Worm (Caenorhabditis elegans) whole organism, early embryonic: ENCODE measurements around the gene str-182.

Experiments used
- B0310.2 ChIP-seq: sonication (generic microtip); optimal IDR thresholded peaks from 2 replicates; lab custom pipeline; 2016; ENCODE audit warnings: mild to moderate bottlenecking, missing genetic modification characterization, missing compliant biosample characterization
- F13C5.2 ChIP-seq: sonication (generic microtip); optimal IDR thresholded peaks from 2 replicates; lab custom pipeline; 2017; ENCODE audit warnings: mild to moderate bottlenecking, missing genetic modification characterization, inconsistent platforms, missing compliant biosample characterization
- aly-1 ChIP-seq: sonication (generic microtip); optimal IDR thresholded peaks from 2 replicates; lab custom pipeline; 2016; ENCODE audit warnings: missing genetic modification characterization, missing compliant biosample characterization
- ama-1 ChIP-seq: fragments of 150-350 bp; optimal IDR thresholded peaks from 2 replicates; lab custom pipeline; 2014
- ceh-13 ChIP-seq: fragments of 200-800 bp; sonication (Bioruptor generic); optimal IDR thresholded peaks from 2 replicates; lab custom pipeline; 2018; ENCODE audit warnings: mild to moderate bottlenecking, missing genetic modification characterization, missing compliant biosample characterization
- ceh-36 ChIP-seq: sonication (generic microtip); optimal IDR thresholded peaks from 2 replicates; lab custom pipeline; 2016; ENCODE audit warnings: missing genetic modification characterization, inconsistent platforms, missing compliant biosample characterization
- ets-7 ChIP-seq: sonication (generic microtip); optimal IDR thresholded peaks from 2 replicates; lab custom pipeline; 2016; ENCODE audit warnings: missing genotype, missing genetic modification characterization, missing compliant biosample characterization
- flt-1 ChIP-seq: fragments of 200-800 bp; sonication (Bioruptor generic); IDR thresholded peaks from 2 replicates; pipeline ENCODE4 v1.3.6; 2022; ENCODE audit warnings: missing genetic modification characterization, missing compliant biosample characterization
- hmbx-1 ChIP-seq: sonication (generic microtip); optimal IDR thresholded peaks from 2 replicates; lab custom pipeline; 2016; ENCODE audit warnings: mild to moderate bottlenecking, missing genetic modification characterization, missing compliant biosample characterization
- hmg-4 ChIP-seq: fragments of 200-800 bp; sonication (Bioruptor generic); optimal IDR thresholded peaks from 2 replicates; lab custom pipeline; 2018; ENCODE audit warnings: mild to moderate bottlenecking, missing genetic modification characterization, missing compliant biosample characterization
- hnd-1 ChIP-seq: sonication (generic microtip); optimal IDR thresholded peaks from 2 replicates; lab custom pipeline; 2016; ENCODE audit warnings: missing genetic modification characterization, missing compliant biosample characterization
- pes-1 ChIP-seq: fragments of 200-800 bp; sonication (Bioruptor generic); IDR thresholded peaks from 2 replicates; pipeline ENCODE4 v1.3.6; 2022; ENCODE audit warnings: missing genetic modification reagents, missing genetic modification characterization, missing compliant biosample characterization
- scrt-1 ChIP-seq: fragments of 200-800 bp; sonication (Bioruptor generic); IDR thresholded peaks from 2 replicates; pipeline ENCODE4 v1.3.6; 2022; ENCODE audit warnings: missing genetic modification characterization, missing compliant biosample characterization
- sea-1 ChIP-seq: fragments of 200-800 bp; sonication (Bioruptor generic); conservative IDR thresholded peaks from 2 replicates; pipeline ENCODE4 v1.3.6; 2022; ENCODE audit warnings: missing genetic modification characterization, missing compliant biosample characterization
- tbx-11 ChIP-seq: fragments of 200-800 bp; sonication (Bioruptor generic); IDR thresholded peaks from 2 replicates; pipeline ENCODE4 v1.3.6; 2022; ENCODE audit warnings: missing genetic modification characterization, missing compliant biosample characterization
- tbx-37 ChIP-seq: fragments of 200-800 bp; sonication (Bioruptor generic); conservative IDR thresholded peaks from 2 replicates; pipeline ENCODE4 v1.3.6; 2022; ENCODE audit warnings: missing genetic modification reagents, missing genetic modification characterization, missing compliant biosample characterization
- tra-4 ChIP-seq: sonication (generic microtip); optimal IDR thresholded peaks from 2 replicates; lab custom pipeline; 2017; ENCODE audit warnings: missing genetic modification characterization, missing compliant biosample characterization

str-182 gene

DNA sequence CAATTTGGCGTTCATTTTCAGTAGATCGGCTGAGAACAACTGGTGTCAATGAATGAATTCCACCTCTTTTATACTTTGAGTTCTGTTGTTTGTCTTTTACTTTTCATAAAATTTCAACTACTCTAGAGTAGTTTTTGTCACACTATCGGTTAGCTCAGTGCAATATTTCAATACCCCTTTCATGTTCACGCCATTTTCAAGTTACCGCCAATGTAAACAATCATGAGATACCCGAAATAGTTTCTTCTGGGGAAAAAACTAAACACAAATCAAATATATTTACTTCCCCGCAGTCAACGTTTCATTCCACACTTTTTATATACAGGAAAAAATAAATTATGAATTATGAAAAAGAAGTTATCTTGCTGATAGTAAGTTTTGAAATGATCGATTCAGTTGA, 4.9 kb downstream of the str-182 start, which contains the start of gene fipr-4:
fipr-4 (minus strand) TSS at position 101 of the 400 bp plus-strand sequence.
- TF ChIP-seq flt-1 (GFP tag; lab: Robert Waterston, UW): no peak
- no peak for TF ChIP-seq F13C5.2 (tag; lab: Kevin White, UChicago)
- TF ChIP-seq ets-7 (tag; lab: Kevin White, UChicago): no peak
- no peak for TF ChIP-seq pes-1 (GFP tag; lab: Robert Waterston, UW)
- TF ChIP-seq tra-4 (tag; lab: Kevin White, UChicago): no peak
- no peak for TF ChIP-seq hmg-4 (GFP tag; lab: Kevin White, UChicago)
- TF ChIP-seq ceh-13: no peak
- TF ChIP-seq scrt-1 (GFP tag; lab: Robert Waterston, UW): no peak
- TF ChIP-seq B0310.2: no peak
- no peak for TF ChIP-seq ama-1 (lab: Kevin White, UChicago)
- TF ChIP-seq ceh-36 (tag; lab: Kevin White, UChicago): no peak
- TF ChIP-seq sea-1 (GFP tag; lab: Robert Waterston, UW): no peak
- TF ChIP-seq tbx-37: no peak
- no peak for TF ChIP-seq tbx-11 (GFP tag; lab: Robert Waterston, UW)
- no peak for TF ChIP-seq hmbx-1
- no peak for TF ChIP-seq aly-1 (tag; lab: Kevin White, UChicago)
- no peak for TF ChIP-seq hnd-1

DNA sequence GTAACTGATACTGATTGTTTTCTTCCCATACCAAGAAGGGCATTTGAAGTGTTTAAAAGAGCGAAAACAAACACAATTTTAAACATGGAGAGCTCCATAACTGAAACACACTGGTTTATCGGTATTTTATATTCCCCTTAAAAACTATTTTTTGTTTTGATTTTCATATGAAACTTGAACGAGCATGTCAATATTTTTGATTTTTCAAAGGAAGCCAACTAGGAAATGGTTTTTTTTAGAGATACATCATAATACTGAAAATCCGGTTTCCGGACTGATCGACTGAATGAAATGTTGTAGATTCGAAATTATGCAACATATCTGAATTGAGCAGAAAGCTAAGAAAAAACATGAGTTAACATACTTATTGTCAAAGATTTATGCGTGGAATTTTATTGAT, 5.9 kb downstream of the str-182 start, which contains the start of gene ttr-19:
ttr-19 (minus strand) TSS at position 101 of the 400 bp plus-strand sequence.
- TF ChIP-seq tbx-11 (GFP tag; lab: Robert Waterston, UW): no peak
- no peak for TF ChIP-seq B0310.2
- TF ChIP-seq tra-4 (tag; lab: Kevin White, UChicago): no peak
- TF ChIP-seq pes-1 (GFP tag; lab: Robert Waterston, UW): no peak
- no peak for TF ChIP-seq ceh-13
- TF ChIP-seq flt-1 (GFP tag; lab: Robert Waterston, UW): no peak
- TF ChIP-seq hmbx-1: no peak
- no peak for TF ChIP-seq aly-1 (tag; lab: Kevin White, UChicago)
- TF ChIP-seq sea-1 (GFP tag; lab: Robert Waterston, UW): no peak
- no peak for TF ChIP-seq hmg-4 (GFP tag; lab: Kevin White, UChicago)
- TF ChIP-seq hnd-1: no peak
- no peak for TF ChIP-seq tbx-37
- TF ChIP-seq ets-7 (tag; lab: Kevin White, UChicago): no peak

DNA sequence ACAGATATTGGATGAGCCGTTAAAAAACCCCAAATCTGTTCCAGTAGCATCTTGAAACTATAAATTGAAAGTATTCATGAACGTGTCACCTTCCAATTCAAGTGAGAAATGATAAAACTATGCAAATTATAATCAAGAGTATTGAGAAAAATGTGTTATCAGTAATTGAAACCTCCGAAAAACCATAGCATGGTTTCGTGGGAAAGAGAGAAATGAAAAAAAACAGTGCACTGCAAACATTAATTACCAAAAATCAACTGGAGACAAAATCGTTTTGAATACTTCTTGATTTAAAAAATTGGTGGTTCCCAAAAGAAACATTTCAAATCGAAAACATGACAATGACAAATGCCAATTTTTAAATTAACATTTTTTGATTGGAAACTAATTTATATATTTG, 7.6 kb downstream of the str-182 start, which contains the start of gene daf-36:
daf-36 (minus strand) TSS at position 101 of the 400 bp plus-strand sequence.
- TF ChIP-seq hmbx-1 (no peak), aly-1 (tag; lab: Kevin White, UChicago) (no peak), hnd-1 (no peak)

ce11 chrV:10224619-10225018, 8.6 kb downstream of the str-182 start:
- no peak for TF ChIP-seq tra-4 (tag; lab: Kevin White, UChicago)
- TF ChIP-seq ama-1 (lab: Kevin White, UChicago): no peak
- TF ChIP-seq aly-1 (tag; lab: Kevin White, UChicago): no peak
- no peak for TF ChIP-seq sea-1 (GFP tag; lab: Robert Waterston, UW)

DNA sequence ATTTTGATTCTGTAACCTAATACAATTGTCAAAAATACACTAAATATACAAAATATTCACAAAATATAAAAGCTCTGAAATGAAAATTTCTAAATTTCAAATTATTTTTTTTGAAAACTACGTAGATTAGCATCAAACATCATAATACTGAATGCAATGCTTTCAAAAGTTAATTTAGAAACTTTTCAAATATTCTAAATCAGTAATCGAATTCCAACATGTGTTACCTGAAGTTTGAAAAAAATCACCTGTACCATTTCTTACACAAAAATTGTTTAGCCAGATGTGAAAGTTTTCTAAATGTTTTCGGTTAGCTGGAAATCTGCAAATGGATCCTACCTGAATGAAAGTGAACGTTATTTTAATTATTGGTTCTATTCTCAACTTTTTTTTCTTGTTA, 11.2 kb downstream of the str-182 start, which contains the start of gene C12D8.20:
C12D8.20 (plus strand) TSS at position 301 of the 400 bp plus-strand sequence.
- TF ChIP-seq ets-7 (tag; lab: Kevin White, UChicago) (no peak), hnd-1 (no peak), scrt-1 (GFP tag; lab: Robert Waterston, UW) (no peak), sea-1 (GFP tag; lab: Robert Waterston, UW) (no peak), pes-1 (GFP tag; lab: Robert Waterston, UW) (no peak), F13C5.2 (tag; lab: Kevin White, UChicago) (no peak), ceh-36 (tag; lab: Kevin White, UChicago) (no peak), hmg-4 (GFP tag; lab: Kevin White, UChicago) (no peak), tra-4 (tag; lab: Kevin White, UChicago) (no peak), flt-1 (GFP tag; lab: Robert Waterston, UW) (no peak), hmbx-1 (no peak), B0310.2 (no peak), ama-1 (lab: Kevin White, UChicago) (no peak), tbx-11 (GFP tag; lab: Robert Waterston, UW) (no peak), aly-1 (tag; lab: Kevin White, UChicago) (no peak), tbx-37 (no peak), ceh-13 (no peak)

DNA sequence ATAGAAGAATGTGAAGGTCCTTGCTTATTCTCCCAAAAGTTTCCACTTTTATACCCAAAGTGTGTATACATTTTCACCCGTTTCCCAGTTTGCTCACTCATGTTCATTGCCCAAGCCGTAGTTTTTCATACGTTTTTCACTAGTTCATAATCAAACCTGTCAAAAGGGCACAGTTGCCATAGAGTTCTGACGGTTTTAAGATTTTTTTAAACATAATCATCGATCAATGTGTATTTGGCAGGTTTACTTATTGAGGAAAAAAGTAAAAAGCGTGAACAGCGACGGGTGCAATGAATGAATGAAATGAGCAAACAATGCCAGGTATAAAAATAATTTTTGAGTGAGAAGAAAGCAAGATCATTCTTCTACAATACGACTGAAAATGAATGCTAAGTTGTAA, 11.9 kb downstream of the str-182 start, which contains the start of the genes fipr-5 and fipr-9:
fipr-5 (minus strand) TSS at position 101 of the 400 bp plus-strand sequence.
fipr-9 (plus strand) TSS at position 346 of the 400 bp plus-strand sequence.
- TF ChIP-seq flt-1 (GFP tag; lab: Robert Waterston, UW) (no peak), tbx-37 (no peak), ceh-36 (tag; lab: Kevin White, UChicago) (no peak)

DNA sequence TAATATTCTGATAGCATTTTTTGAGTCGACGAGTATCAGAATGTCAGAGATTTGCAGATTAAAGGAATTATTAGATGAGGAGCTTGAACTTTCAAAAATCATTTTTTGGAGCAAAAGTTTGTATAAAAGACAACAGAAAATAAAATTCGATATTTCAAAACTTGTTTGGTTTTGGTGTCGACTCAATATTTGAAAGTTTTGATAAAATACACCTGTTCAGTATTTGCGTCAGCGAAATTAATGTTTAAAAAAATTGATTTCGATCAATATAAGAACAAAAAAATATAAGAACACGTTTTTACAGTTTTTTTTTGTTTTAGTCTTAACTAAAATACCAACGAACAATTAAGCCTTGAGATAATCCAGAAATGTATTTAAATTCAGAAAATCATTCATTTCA, 12.6 kb downstream of the str-182 start, which contains the start of gene C12D8.13:
C12D8.13 (minus strand) TSS at position 101 of the 400 bp plus-strand sequence.
- no peak for TF ChIP-seq tbx-11 (GFP tag; lab: Robert Waterston, UW)
- TF ChIP-seq hnd-1: no peak
- no peak for TF ChIP-seq hmbx-1
- no peak for TF ChIP-seq tra-4 (tag; lab: Kevin White, UChicago)
- no peak for TF ChIP-seq flt-1 (GFP tag; lab: Robert Waterston, UW)
- TF ChIP-seq ceh-36 (tag; lab: Kevin White, UChicago): no peak

ce11 chrV:10216724-10217123, 16.5 kb downstream of the str-182 start, which contains the start of gene ZK856.14:
Gene ZK856.14 (plus strand): TSS chrV:10217024.
- no peak for TF ChIP-seq F13C5.2 (tag; lab: Kevin White, UChicago)
- no peak for TF ChIP-seq aly-1 (tag; lab: Kevin White, UChicago)
